Fruit fly (Drosophila melanogaster) S2 (cell line): ENCODE measurements around the gene Npc2h.

Experiments used
- CG8478 ChIP-seq: fragments of >200 bp; optimal IDR thresholded peaks from 2 replicates; lab custom pipeline; 2018
- CTCF ChIP-seq, 2 experiments: fragments of >200 bp; optimal IDR thresholded peaks; 2 replicates each; lab custom pipeline; 2018

dm6 chr3R:30731065-30731464 is 15.0 kb downstream of the Npc2h start, which contains the start of gene CG11313:
- no peak for TF ChIP-seq CG8478 (lab: Kevin White, UChicago)
- no peak for TF ChIP-seq CTCF (optimal IDR thresholded peaks at IDR 0.05; lab: Kevin White, UChicago)
